Fruit fly (Drosophila melanogaster) whole organism, prepupa: ENCODE measurements around the gene ClpP.
A peak's percentile ranks its signal among the peaks of the same experiment; 100 is the strongest.

Source experiments
- CG10631 ChIP-seq: fragments of 200-800 bp; sonication (Bioruptor generic); optimal IDR thresholded peaks from 2 replicates; lab custom pipeline; 2016; ENCODE audit warnings: missing biosample characterization, missing genetic modification characterization
- CG11294 ChIP-seq: fragments of 200-800 bp; sonication (Bioruptor generic); IDR thresholded peaks from 2 replicates; pipeline ENCODE4 v1.3.6; 2022; ENCODE audit warnings: missing biosample characterization, missing genetic modification characterization
- CG11762 ChIP-seq: fragments of 200-800 bp; sonication (Bioruptor generic); optimal IDR thresholded peaks from 3 replicates; lab custom pipeline; 2016; ENCODE audit warnings: missing biosample characterization, missing genetic modification characterization; ENCODE audit not compliant: insufficient read depth
- CG11902 ChIP-seq: fragments of 200-800 bp; sonication (Bioruptor generic); optimal IDR thresholded peaks from 3 replicates; lab custom pipeline; 2016; ENCODE audit warnings: missing biosample characterization, missing genetic modification characterization
- CG1621 ChIP-seq: fragments of 200-800 bp; sonication (Bioruptor generic); optimal IDR thresholded peaks from 3 replicates; lab custom pipeline; 2018; ENCODE audit warnings: missing biosample characterization, mild to moderate bottlenecking, missing genetic modification characterization
- CG16779 ChIP-seq: fragments of 200-800 bp; sonication (Bioruptor generic); optimal IDR thresholded peaks from 3 replicates; lab custom pipeline; 2017; ENCODE audit warnings: missing biosample characterization, mild to moderate bottlenecking, missing genetic modification characterization
- CG3919 ChIP-seq: fragments of 200-800 bp; sonication (Bioruptor generic); optimal IDR thresholded peaks from 3 replicates; lab custom pipeline; 2016; ENCODE audit warnings: missing biosample characterization, missing genetic modification characterization
- CG4318 ChIP-seq: fragments of 200-800 bp; sonication (Bioruptor generic); optimal IDR thresholded peaks from 3 replicates; lab custom pipeline; 2017; ENCODE audit warnings: missing biosample characterization, mild to moderate bottlenecking, missing genetic modification characterization
- CG6276 ChIP-seq: fragments of 200-800 bp; sonication (Bioruptor generic); optimal IDR thresholded peaks from 2 replicates; lab custom pipeline; 2017; ENCODE audit warnings: missing biosample characterization, mild to moderate bottlenecking, missing genetic modification characterization
- CG6792 ChIP-seq: fragments of 200-800 bp; sonication (Bioruptor generic); optimal IDR thresholded peaks from 3 replicates; lab custom pipeline; 2016; ENCODE audit warnings: missing biosample characterization, missing genetic modification characterization
- CG6808 ChIP-seq: fragments of 200-800 bp; sonication (Bioruptor generic); optimal IDR thresholded peaks from 3 replicates; lab custom pipeline; 2017; ENCODE audit warnings: missing biosample characterization, missing genetic modification characterization, mild to moderate bottlenecking, moderate library complexity, missing genetic modification reagents
- CG6854 ChIP-seq: fragments of 200-800 bp; sonication (Bioruptor generic); optimal IDR thresholded peaks from 2 replicates; lab custom pipeline; 2017; ENCODE audit warnings: missing biosample characterization, mild to moderate bottlenecking, missing genetic modification characterization
- CG8119 ChIP-seq: fragments of 200-800 bp; sonication (Bioruptor generic); IDR thresholded peaks from 3 replicates; pipeline ENCODE4 v1.3.6; 2022; ENCODE audit warnings: missing biosample characterization, missing genetic modification characterization
- Eip75B ChIP-seq: fragments of 200-800 bp; sonication (Bioruptor generic); optimal IDR thresholded peaks from 3 replicates; lab custom pipeline; 2016; ENCODE audit warnings: missing biosample characterization, missing genetic modification characterization
- Eip78C ChIP-seq: fragments of 200-800 bp; sonication (Bioruptor generic); peaks from one replicate; lab custom pipeline; 2016; ENCODE audit warnings: missing biosample characterization, missing genetic modification characterization
- Eip93F ChIP-seq: fragments of 200-800 bp; sonication (Bioruptor generic); optimal IDR thresholded peaks from 2 replicates; lab custom pipeline; 2016; ENCODE audit warnings: missing biosample characterization, mild to moderate bottlenecking, missing genetic modification characterization
- Ets96B ChIP-seq: fragments of 200-800 bp; optimal IDR thresholded peaks from 2 replicates; lab custom pipeline; 2019; ENCODE audit warnings: missing biosample characterization, mild to moderate bottlenecking, missing genetic modification characterization, moderate library complexity
- Gug ChIP-seq: fragments of 200-800 bp; sonication (Bioruptor generic); IDR thresholded peaks from 2 replicates; pipeline ENCODE4 v1.3.6; 2022; ENCODE audit warnings: missing biosample characterization, missing genetic modification characterization
- Hr38 ChIP-seq: sonication (Bioruptor generic); optimal IDR thresholded peaks from 2 replicates; lab custom pipeline; 2016; ENCODE audit warnings: missing biosample characterization, missing genetic modification characterization
- OdsH ChIP-seq: fragments of 200-800 bp; sonication (Bioruptor generic); optimal IDR thresholded peaks from 3 replicates; lab custom pipeline; 2016; ENCODE audit warnings: missing biosample characterization, missing genetic modification characterization
- Smox ChIP-seq: fragments of 200-800 bp; sonication (Bioruptor generic); optimal IDR thresholded peaks from 3 replicates; lab custom pipeline; 2016; ENCODE audit warnings: missing biosample characterization, missing genetic modification characterization
- Sox14 ChIP-seq: fragments of 200-800 bp; sonication (Bioruptor generic); optimal IDR thresholded peaks from 3 replicates; lab custom pipeline; 2016; ENCODE audit warnings: missing biosample characterization, missing genetic modification characterization
- Sox15 ChIP-seq: fragments of 200-800 bp; sonication (Bioruptor generic); optimal IDR thresholded peaks from 3 replicates; lab custom pipeline; 2016; ENCODE audit warnings: missing biosample characterization, missing genetic modification characterization
- achi ChIP-seq: fragments of 200-800 bp; sonication (Bioruptor generic); optimal IDR thresholded peaks from 3 replicates; lab custom pipeline; 2016; ENCODE audit warnings: missing biosample characterization, missing genetic modification characterization
- acj6 ChIP-seq: fragments of 200-800 bp; sonication (Bioruptor generic); optimal IDR thresholded peaks from 3 replicates; lab custom pipeline; 2016; ENCODE audit warnings: missing biosample characterization, missing genetic modification characterization
- esn ChIP-seq: fragments of 200-800 bp; sonication (Bioruptor generic); optimal IDR thresholded peaks from 2 replicates; lab custom pipeline; 2016; ENCODE audit warnings: missing biosample characterization, mild to moderate bottlenecking, missing genetic modification characterization, moderate library complexity
- fd59A ChIP-seq: fragments of 200-800 bp; sonication (Bioruptor generic); optimal IDR thresholded peaks from 2 replicates; lab custom pipeline; 2017; ENCODE audit warnings: missing biosample characterization, mild to moderate bottlenecking, missing genetic modification characterization, missing genetic modification reagents
- fkh ChIP-seq: fragments of 200-800 bp; sonication (Bioruptor generic); optimal IDR thresholded peaks from 3 replicates; lab custom pipeline; 2017; ENCODE audit warnings: missing biosample characterization, mild to moderate bottlenecking, missing genetic modification characterization, moderate library complexity
- ss ChIP-seq, 2 experiments: fragments of 200-800 bp; sonication (Bioruptor generic); optimal IDR thresholded peaks; 2 replicates in 1 of 2; 3 replicates in 1 of 2; lab custom pipeline; 2017 to 2018; ENCODE audit warnings: mild to moderate bottlenecking in 2 of 2, missing biosample characterization in 2 of 2, missing genetic modification characterization in 2 of 2, moderate library complexity in 1 of 2
- svp ChIP-seq: fragments of 200-800 bp; sonication (Bioruptor generic); peaks from one replicate; lab custom pipeline; 2016; ENCODE audit warnings: missing biosample characterization, missing genetic modification characterization
- topi ChIP-seq: fragments of 200-800 bp; sonication (Bioruptor generic); optimal IDR thresholded peaks from 3 replicates; lab custom pipeline; 2016; ENCODE audit warnings: missing biosample characterization, missing genetic modification characterization
- vri ChIP-seq: fragments of 200-800 bp; sonication (Bioruptor generic); optimal IDR thresholded peaks from 3 replicates; lab custom pipeline; 2016; ENCODE audit warnings: missing biosample characterization, mild to moderate bottlenecking, missing genetic modification characterization

Gene ClpP

dm6 chr2L:10387869-10388726 lies 31.5 kb downstream of the ClpP start, which contains the start of gene da (continued):
- TF ChIP-seq Eip75B (GFP tag; lab: Kevin White, UChicago) (peak; percentile 67), acj6 (GFP tag; lab: Kevin White, UChicago) (peak; percentile 38), Gug (GFP tag; lab: Robert Waterston, UW) (no peak), CG3919 (no peak), CG11294 (no peak), CG6276 (GFP tag; lab: Kevin White, UChicago) (no peak), svp (GFP tag; lab: Kevin White, UChicago) (no peak), CG10631 (GFP tag; lab: Kevin White, UChicago) (no peak), OdsH (GFP tag; lab: Kevin White, UChicago) (peak; percentile 58), vri (GFP tag; lab: Kevin White, UChicago) (peak; percentile 45), Eip78C (GFP tag; lab: Kevin White, UChicago) (peak; percentile 73), CG8119 (no peak; the same call in 2 of the 3 replicates), Sox15 (GFP tag; lab: Kevin White, UChicago) (peak; percentile 5), CG4318 (no peak), Hr38 (GFP tag; lab: Kevin White, UChicago) (no peak), Eip93F (GFP tag; lab: Kevin White, UChicago) (peak; percentile 21), Sox14 (GFP tag; lab: Kevin White, UChicago) (peak; percentile 80), CG6792 (GFP tag; lab: Kevin White, UChicago) (peak; percentile 36), fd59A (GFP tag; lab: Kevin White, UChicago) (no peak), CG6854 (GFP tag; lab: Kevin White, UChicago) (no peak), achi (GFP tag; lab: Kevin White, UChicago) (peak; percentile 45), CG11762 (GFP tag; lab: Kevin White, UChicago) (no peak), topi (GFP tag; lab: Kevin White, UChicago) (peak; percentile 44), esn (GFP tag; lab: Kevin White, UChicago) (peak; percentile 66), CG16779 (no peak), Smox (GFP tag; lab: Kevin White, UChicago) (peak; percentile 56), CG1621 (tag; lab: Kevin White, UChicago) (no peak)

dm6 chr2L:10393467-10393866 lies 36.9 kb downstream of the ClpP start:
- TF ChIP-seq CG8119 (no peak), vri (GFP tag; lab: Kevin White, UChicago) (peak; percentile 18)

dm6 chr2L:10395035-10395434 lies 38.4 kb downstream of the ClpP start:
- TF ChIP-seq CG6792 (GFP tag; lab: Kevin White, UChicago): no peak

- TF ChIP-seq Ets96B (tag; lab: Kevin White, UChicago): no peak
- TF ChIP-seq Smox (GFP tag; lab: Kevin White, UChicago): no peak
- TF ChIP-seq fkh (GFP tag; lab: Kevin White, UChicago): no peak
- peak; percentile 64 for TF ChIP-seq Eip78C (GFP tag; lab: Kevin White, UChicago)
- TF ChIP-seq vri (GFP tag; lab: Kevin White, UChicago): peak; percentile 55
- no peak for TF ChIP-seq CG11902 (GFP tag; lab: Kevin White, UChicago)
- peak; percentile 18 for TF ChIP-seq Eip93F (GFP tag; lab: Kevin White, UChicago)
- TF ChIP-seq CG6808 (GFP tag; lab: Kevin White, UChicago): peak; percentile 4
- TF ChIP-seq ss (GFP tag; optimal IDR thresholded peaks at IDR 0.05; lab: Kevin White, UChicago): peak; percentile 11 to 40
Measured at dm6 chr2L:10395642-10396487, 39.3 kb downstream of the ClpP start, which contains the start of gene Mdh1. TSS of gene Mdh1 (minus strand) at chr2L:10396332.
